Worm (Caenorhabditis elegans) whole organism, early embryonic: ENCODE data around the gene sre-26.

Source experiments
- ama-1 ChIP-seq: fragments of 150-350 bp; optimal IDR thresholded peaks from 2 replicates; lab custom pipeline; 2014
- hnd-1 ChIP-seq: sonication (generic microtip); optimal IDR thresholded peaks from 2 replicates; lab custom pipeline; 2016; ENCODE audit warnings: missing genetic modification characterization, missing compliant biosample characterization
- scrt-1 ChIP-seq: fragments of 200-800 bp; sonication (Bioruptor generic); IDR thresholded peaks from 2 replicates; pipeline ENCODE4 v1.3.6; 2022; ENCODE audit warnings: missing genetic modification characterization, missing compliant biosample characterization
- tbx-37 ChIP-seq: fragments of 200-800 bp; sonication (Bioruptor generic); conservative IDR thresholded peaks from 2 replicates; pipeline ENCODE4 v1.3.6; 2022; ENCODE audit warnings: missing genetic modification reagents, missing genetic modification characterization, missing compliant biosample characterization

DNA sequence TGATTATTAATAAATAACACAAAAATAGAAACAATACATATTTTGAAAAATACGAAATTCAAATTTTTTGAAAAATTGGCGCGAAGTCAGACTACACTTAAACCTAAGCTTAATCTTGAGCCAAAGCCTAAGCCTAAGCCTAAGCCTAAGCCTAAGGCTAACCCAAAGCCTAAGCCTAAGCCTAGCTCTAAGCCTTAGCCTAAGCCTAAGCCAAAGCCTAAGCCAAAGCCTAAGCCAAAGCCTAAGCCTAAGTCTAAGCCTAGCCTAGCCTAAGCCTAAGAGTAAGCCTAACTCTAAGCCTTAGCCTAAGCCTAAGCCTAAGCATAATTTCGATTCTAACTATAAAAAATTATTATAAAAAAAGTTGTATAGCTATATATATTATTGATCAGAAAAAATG is 39.5 kb downstream of the sre-26 start:
- TF ChIP-seq ama-1: no peak
- no peak for TF ChIP-seq scrt-1 (GFP tag; lab: Robert Waterston, UW)
- no peak for TF ChIP-seq tbx-37 (GFP tag; lab: Robert Waterston, UW)
- no peak for TF ChIP-seq hnd-1
